Worm (Caenorhabditis elegans): ENCODE results near the gene srg-24.

The srg-24 gene

DNA sequence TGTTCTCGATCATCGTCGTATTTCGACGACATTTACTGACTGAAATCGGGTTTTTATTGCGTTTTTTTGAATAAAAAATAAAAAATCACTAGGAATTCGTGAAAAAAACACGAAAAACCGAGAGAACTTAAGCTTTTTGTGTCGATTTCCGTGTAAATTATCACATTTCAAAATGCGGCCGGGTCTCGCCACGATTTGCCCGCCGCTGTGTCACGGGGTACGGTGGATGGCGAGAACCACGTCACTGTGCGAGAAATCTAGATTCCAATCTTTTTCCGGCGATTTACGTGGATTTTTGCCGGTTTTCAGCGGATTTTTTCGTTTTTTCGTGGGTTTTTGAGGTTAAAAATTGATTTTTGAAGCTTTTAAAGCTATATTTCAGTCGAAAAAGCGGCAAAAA is 23.5 kb downstream of the srg-24 start, which contains the start of gene Y25C1A.8:
Gene Y25C1A.8, minus strand, starts transcription at position 45 of the 400 bp plus-strand sequence.
- TF ChIP-seq zim-3 (tag; optimal IDR thresholded peaks at IDR 0.05), result peak; percentile 53
- TF ChIP-seq mes-4 (tag; optimal IDR thresholded peaks at IDR 0.05), result no peak
- TF ChIP-seq tbx-9 (tag; optimal IDR thresholded peaks at IDR 0.05; ENCODE audit: borderline replicate concordance), result no peak
- no peak for TF ChIP-seq hlh-12 (tag; optimal IDR thresholded peaks at IDR 0.05)
- peak; percentile 52 for TF ChIP-seq ztf-18 (tag; optimal IDR thresholded peaks at IDR 0.05)
- no peak for TF ChIP-seq hlh-26 (GFP tag; conservative IDR thresholded peaks at IDR 0.05)
- no peak for TF ChIP-seq Y79H2A.3 (GFP tag; conservative IDR thresholded peaks at IDR 0.05)
- TF ChIP-seq ceh-91 (GFP tag; IDR thresholded peaks at IDR 0.05), result peak; percentile 63; the same call in 1 of the 2 replicates
- TF ChIP-seq hmg-20 (GFP tag; IDR thresholded peaks at IDR 0.05), result no peak
- TF ChIP-seq let-607 (tag; optimal IDR thresholded peaks at IDR 0.05), result peak; percentile 97 to 98
- no peak for TF ChIP-seq F39B2.1 (GFP tag; IDR thresholded peaks at IDR 0.05)
- TF ChIP-seq ceh-27 (GFP tag; optimal IDR thresholded peaks at IDR 0.05), result no peak
- TF ChIP-seq repo-1 (tag; optimal IDR thresholded peaks at IDR 0.05), result peak; percentile 91
- peak; percentile 40 for TF ChIP-seq B0035.1 (tag; optimal IDR thresholded peaks at IDR 0.05)
- TF ChIP-seq snpc-1.3 (tag; optimal IDR thresholded peaks at IDR 0.05; ENCODE audit: insufficient read depth), result peak; percentile 51
- TF ChIP-seq dpff-1 (tag; optimal IDR thresholded peaks at IDR 0.05), result no peak
- TF ChIP-seq Y53G8AR.9 (GFP tag; conservative IDR thresholded peaks at IDR 0.05), result peak; percentile 93
- peak; percentile 86 for TF ChIP-seq cebp-1 (GFP tag; IDR thresholded peaks at IDR 0.05)
- TF ChIP-seq cebp-1 (tag; optimal IDR thresholded peaks at IDR 0.05), result peak; percentile 95
- TF ChIP-seq dox-1 (GFP tag; IDR thresholded peaks at IDR 0.05), result no peak; the same call in 1 of the 2 replicates
- peak; percentile 48 for TF ChIP-seq ztf-3 (GFP tag; optimal IDR thresholded peaks at IDR 0.05)
- TF ChIP-seq lsy-27 (tag; optimal IDR thresholded peaks at IDR 0.05; ENCODE audit: borderline replicate concordance, insufficient read depth), result no peak
- no peak for TF ChIP-seq fkh-3 (tag; optimal IDR thresholded peaks at IDR 0.05)
- peak; percentile 70 for TF ChIP-seq F22D6.2 (tag; optimal IDR thresholded peaks at IDR 0.05)
- TF ChIP-seq xnd-1 (tag; optimal IDR thresholded peaks at IDR 0.05), result peak; percentile 69
- TF ChIP-seq atf-7 (tag; optimal IDR thresholded peaks at IDR 0.05), result peak; percentile 97
- TF ChIP-seq F33H1.4 (GFP tag; IDR thresholded peaks at IDR 0.05), result peak; percentile 100
- peak; percentile 86 for TF ChIP-seq zfh-2 (GFP tag; conservative IDR thresholded peaks at IDR 0.05)
- TF ChIP-seq B0261.1 (tag; optimal IDR thresholded peaks at IDR 0.05), result peak; percentile 36
- peak; percentile 96 for TF ChIP-seq pbrm-1 (GFP tag; IDR thresholded peaks at IDR 0.05)
- peak; percentile 51 for TF ChIP-seq madf-10 (tag; optimal IDR thresholded peaks at IDR 0.05)
- peak; percentile 75 for TF ChIP-seq hmg-1.2 (GFP tag; IDR thresholded peaks at IDR 0.05)
- TF ChIP-seq mxl-1 (tag; optimal IDR thresholded peaks at IDR 0.05), result peak; percentile 15
- peak; percentile 37 for TF ChIP-seq dpl-1 (GFP tag; optimal IDR thresholded peaks at IDR 0.05)
- TF ChIP-seq ceh-79 (tag; optimal IDR thresholded peaks at IDR 0.05), result peak; percentile 9
- TF ChIP-seq ztf-26 (tag; optimal IDR thresholded peaks at IDR 0.05), result peak; percentile 83
- TF ChIP-seq him-1 (tag; optimal IDR thresholded peaks at IDR 0.05), result peak; percentile 30
- no peak for TF ChIP-seq unc-62 (GFP tag; optimal IDR thresholded peaks at IDR 0.05)
- peak; percentile 58 for TF ChIP-seq mel-28 (tag; optimal IDR thresholded peaks at IDR 0.05; ENCODE audit: borderline replicate concordance)
- TF ChIP-seq F52B5.7 (tag; optimal IDR thresholded peaks at IDR 0.05), result no peak
- TF ChIP-seq nhr-80 (tag; optimal IDR thresholded peaks at IDR 0.05), result peak; percentile 41
- TF ChIP-seq K11D2.4 (GFP tag; IDR thresholded peaks at IDR 0.05), result no peak; the same call in 1 of the 2 replicates
- peak; percentile 88 for TF ChIP-seq madf-6 (GFP tag; IDR thresholded peaks at IDR 0.05)
- no peak for TF ChIP-seq somi-1 (GFP tag; optimal IDR thresholded peaks at IDR 0.05)
- TF ChIP-seq B0336.3 (GFP tag; IDR thresholded peaks at IDR 0.05), result peak; percentile 96
- peak; percentile 62 for TF ChIP-seq athp-1 (tag; optimal IDR thresholded peaks at IDR 0.05)
- TF ChIP-seq ceh-58 (GFP tag; IDR thresholded peaks at IDR 0.05), result no peak
- no peak for TF ChIP-seq hsf-1 (GFP tag; IDR thresholded peaks at IDR 0.05)
- TF ChIP-seq C06A6.2 (GFP tag; conservative IDR thresholded peaks at IDR 0.05), result peak; percentile 60; the same call in 1 of the 2 replicates
- peak; percentile 71 for TF ChIP-seq tbp1 (GFP tag; optimal IDR thresholded peaks at IDR 0.05)

Measured in whole organism, young adult.